Fruit fly (Drosophila melanogaster): ENCODE measurements around the gene Usp7.

dm6 chrX:11983838-11984237, 45.0 kb downstream of the Usp7 start:
- TF ChIP-seq Hnf4 (GFP tag; optimal IDR thresholded peaks at IDR 0.05): no peak
- TF ChIP-seq Jra (GFP tag; optimal IDR thresholded peaks at IDR 0.05): no peak
- TF ChIP-seq Dfd (GFP tag; optimal IDR thresholded peaks at IDR 0.05): no peak
- TF ChIP-seq lola (GFP tag; optimal IDR thresholded peaks at IDR 0.05): no peak
- no peak for TF ChIP-seq woc (GFP tag; optimal IDR thresholded peaks at IDR 0.05)
- no peak for TF ChIP-seq h (GFP tag; optimal IDR thresholded peaks at IDR 0.05)
- no peak for TF ChIP-seq Abd-B (GFP tag; optimal IDR thresholded peaks at IDR 0.05)
